Worm (Caenorhabditis elegans): ENCODE data around the gene B0336.13.

B0336.13 gene

ce11 chrIII:5680141-5680540 lies 13.7 kb upstream of the B0336.13 start, which contains the start of gene pst-2 (continued):
- TF ChIP-seq arid-1 (GFP tag; conservative IDR thresholded peaks at IDR 0.05) (peak; percentile 31; the same call in 1 of the 2 replicates), dmd-8 (GFP tag; IDR thresholded peaks at IDR 0.05) (0 out of 2 replicates have a peak, but pooled peaks have one; percentile 16), Y5F2A.4 (GFP tag; optimal IDR thresholded peaks at IDR 0.05) (no peak), ces-1 (GFP tag; optimal IDR thresholded peaks at IDR 0.05) (no peak), jun-1 (tag; optimal IDR thresholded peaks at IDR 0.05) (no peak), unc-130 (GFP tag; optimal IDR thresholded peaks at IDR 0.05) (peak; percentile 19), pqm-1 (tag; optimal IDR thresholded peaks at IDR 0.05) (no peak), nhr-76 (tag; optimal IDR thresholded peaks at IDR 0.05) (no peak), ama-1 (optimal IDR thresholded peaks at IDR 0.05) (no peak)

ce11 chrIII:5683998-5684397 lies 9.8 kb upstream of the B0336.13 start, which contains the start of gene rcan-1:
Gene rcan-1 (minus strand): TSS chrIII:5684098.
- TF ChIP-seq aly-2 (tag; optimal IDR thresholded peaks at IDR 0.05) (no peak), nhr-25 (tag; optimal IDR thresholded peaks at IDR 0.05; ENCODE audit: borderline replicate concordance, insufficient read depth) (no peak), nhr-6 (tag; optimal IDR thresholded peaks at IDR 0.05) (no peak)

- TF ChIP-seq mep-1 (tag; optimal IDR thresholded peaks at IDR 0.05) = peak; percentile 66
- TF ChIP-seq duxl-1 (tag; optimal IDR thresholded peaks at IDR 0.05; ENCODE audit: poor library complexity) = no peak
- no peak for TF ChIP-seq dmd-8 (GFP tag; IDR thresholded peaks at IDR 0.05)
- TF ChIP-seq jun-1 (tag; optimal IDR thresholded peaks at IDR 0.05) = no peak
- TF ChIP-seq daf-8 (GFP tag; IDR thresholded peaks at IDR 0.05) = no peak
- peak; percentile 76 for TF ChIP-seq hlh-30 (tag; optimal IDR thresholded peaks at IDR 0.05; ENCODE audit: insufficient read depth)
- no peak for TF ChIP-seq lin-1 (GFP tag; IDR thresholded peaks at IDR 0.05)
- TF ChIP-seq Y48G9A.11 (GFP tag; IDR thresholded peaks at IDR 0.05) = no peak
- no peak for TF ChIP-seq Y105C5A.15 (GFP tag; IDR thresholded peaks at IDR 0.05)
- TF ChIP-seq cey-2 (tag; optimal IDR thresholded peaks at IDR 0.05; ENCODE audit: borderline replicate concordance, insufficient read depth) = no peak
- TF ChIP-seq madf-5 (GFP tag; IDR thresholded peaks at IDR 0.05) = no peak
- TF ChIP-seq ceh-82 (tag; optimal IDR thresholded peaks at IDR 0.05) = no peak
- peak; percentile 35; the same call in 1 of the 2 replicates for TF ChIP-seq dmd-6 (GFP tag; IDR thresholded peaks at IDR 0.05)
- TF ChIP-seq D1046.2 (GFP tag; IDR thresholded peaks at IDR 0.05) = no peak
- TF ChIP-seq nhr-41 (GFP tag; IDR thresholded peaks at IDR 0.05) = no peak
- TF ChIP-seq dpl-1 (GFP tag; optimal IDR thresholded peaks at IDR 0.05) = peak; percentile 30
- TF ChIP-seq saeg-2 (GFP tag; IDR thresholded peaks at IDR 0.05) = no peak
- TF ChIP-seq R02D3.7 (tag; optimal IDR thresholded peaks at IDR 0.05) = no peak
- TF ChIP-seq daf-19 (GFP tag; conservative IDR thresholded peaks at IDR 0.05) = no peak
- TF ChIP-seq ces-1 (GFP tag; optimal IDR thresholded peaks at IDR 0.05) = no peak
- no peak for TF ChIP-seq Y5F2A.4 (GFP tag; optimal IDR thresholded peaks at IDR 0.05)
- TF ChIP-seq lin-38 (GFP tag; IDR thresholded peaks at IDR 0.05) = no peak; the same call in 1 of the 2 replicates
- TF ChIP-seq lir-3 (tag; optimal IDR thresholded peaks at IDR 0.05) = no peak
- no peak for TF ChIP-seq pqm-1 (tag; optimal IDR thresholded peaks at IDR 0.05)
- no peak for TF ChIP-seq arid-1 (GFP tag; conservative IDR thresholded peaks at IDR 0.05)
- TF ChIP-seq lsy-2 (tag; optimal IDR thresholded peaks at IDR 0.05) = peak in 1 of 2 experiments; percentile 64
- no peak for TF ChIP-seq lim-7 (GFP tag; IDR thresholded peaks at IDR 0.05)
- TF ChIP-seq hlh-11 (tag; optimal IDR thresholded peaks at IDR 0.05) = peak; percentile 52
- TF ChIP-seq tag-97 (GFP tag; IDR thresholded peaks at IDR 0.05) = no peak
- no peak for TF ChIP-seq zip-2 (tag; optimal IDR thresholded peaks at IDR 0.05)
- no peak for TF ChIP-seq daf-12 (tag; optimal IDR thresholded peaks at IDR 0.05)
- no peak for TF ChIP-seq fos-1 (tag; optimal IDR thresholded peaks at IDR 0.05)
- no peak for TF ChIP-seq zfp-3 (GFP tag; conservative IDR thresholded peaks at IDR 0.05)
- peak; percentile 44; the same call in 1 of the 2 replicates for TF ChIP-seq ctbp-1 (GFP tag; IDR thresholded peaks at IDR 0.05)
- TF ChIP-seq snpc-4 (tag; optimal IDR thresholded peaks at IDR 0.05) = no peak
- TF ChIP-seq zag-1 (tag; optimal IDR thresholded peaks at IDR 0.05) = no peak
- TF ChIP-seq unc-130 (GFP tag; optimal IDR thresholded peaks at IDR 0.05) = no peak
- no peak for TF ChIP-seq ztf-11 (tag; optimal IDR thresholded peaks at IDR 0.05)
- no peak for TF ChIP-seq F10B5.3 (tag; optimal IDR thresholded peaks at IDR 0.05)
- TF ChIP-seq aha-1 (tag) = peak; percentile 4
- no peak for TF ChIP-seq nhr-42 (GFP tag; IDR thresholded peaks at IDR 0.05)
- TF ChIP-seq dmd-9 (GFP tag; IDR thresholded peaks at IDR 0.05) = no peak
- TF ChIP-seq lin-39 (tag; optimal IDR thresholded peaks at IDR 0.05) = no peak
These were observed 5.6 kb upstream of the B0336.13 start for ce11 chrIII:5688246-5688645.
